Fruit fly (Drosophila melanogaster) whole organism, embryonic: Measurements from ENCODE around the gene TBC1d7.

ENCODE experiments used
- Adf1 ChIP-seq: fragments of 200-800 bp; sonication (Bioruptor generic); IDR thresholded peaks from 2 replicates; pipeline ENCODE4 v1.3.6; 2022; ENCODE audit warnings: missing biosample characterization, missing genetic modification characterization
- Awh ChIP-seq: fragments of 200-800 bp; sonication (Bioruptor generic); IDR thresholded peaks from 2 replicates; pipeline ENCODE4, ENCODE4 v1.3.6; 2022; ENCODE audit warnings: missing biosample characterization, missing genetic modification characterization
- Bgb ChIP-seq: fragments of 200-800 bp; sonication (Bioruptor generic); IDR thresholded peaks from 2 replicates; pipeline ENCODE4 v1.3.6; 2022; ENCODE audit warnings: missing biosample characterization, missing genetic modification characterization; ENCODE audit not compliant: partially characterized antibody
- CG1024 ChIP-seq: fragments of 200-800 bp; sonication (Bioruptor generic); IDR thresholded peaks from 2 replicates; pipeline ENCODE4 v1.3.6; 2022; ENCODE audit warnings: missing biosample characterization, missing genetic modification characterization
- CG11695 ChIP-seq: fragments of 200-800 bp; sonication (Bioruptor generic); IDR thresholded peaks from 3 replicates; pipeline ENCODE4 v1.3.6; 2022; ENCODE audit warnings: missing biosample characterization, missing genetic modification characterization
- CG12299 ChIP-seq: fragments of 200-800 bp; sonication (Bioruptor generic); optimal IDR thresholded peaks from 2 replicates; lab custom pipeline; 2018; ENCODE audit warnings: missing biosample characterization, mild to moderate bottlenecking, missing genetic modification characterization
- CG12769 ChIP-seq: fragments of 200-800 bp; sonication (Bioruptor generic); optimal IDR thresholded peaks from 2 replicates; lab custom pipeline; 2019; ENCODE audit warnings: missing biosample characterization, mild to moderate bottlenecking, missing genetic modification characterization, moderate library complexity
- CG14441 ChIP-seq: fragments of 200-800 bp; sonication (Bioruptor generic); IDR thresholded peaks from 2 replicates; pipeline ENCODE4 v1.3.6; 2022; ENCODE audit warnings: missing biosample characterization, missing genetic modification characterization
- CG14710 ChIP-seq: fragments of 200-800 bp; sonication (Bioruptor generic); optimal IDR thresholded peaks from 3 replicates; lab custom pipeline; 2019; ENCODE audit warnings: missing biosample characterization, mild to moderate bottlenecking, missing genetic modification characterization, moderate library complexity
- CG1603 ChIP-seq: fragments of 200-800 bp; sonication (Bioruptor generic); optimal IDR thresholded peaks from 2 replicates; lab custom pipeline; 2019; ENCODE audit warnings: missing biosample characterization, mild to moderate bottlenecking, missing genetic modification characterization, moderate library complexity
- CG3065 ChIP-seq: fragments of 200-800 bp; sonication (Bioruptor generic); optimal IDR thresholded peaks from 2 replicates; lab custom pipeline; 2016; ENCODE audit warnings: missing biosample characterization, missing genetic modification characterization
- CG31365 ChIP-seq: fragments of 200-800 bp; sonication (Bioruptor generic); optimal IDR thresholded peaks from 2 replicates; lab custom pipeline; 2018; ENCODE audit warnings: missing biosample characterization, mild to moderate bottlenecking, missing genetic modification characterization
- CG31388 ChIP-seq: fragments of 200-800 bp; sonication (Bioruptor generic); optimal IDR thresholded peaks from 2 replicates; lab custom pipeline; 2016; ENCODE audit warnings: missing biosample characterization, missing genetic modification characterization
- CG4617 ChIP-seq: fragments of 200-800 bp; sonication (Bioruptor generic); optimal IDR thresholded peaks from 3 replicates; lab custom pipeline; 2016; ENCODE audit warnings: missing biosample characterization, missing genetic modification characterization, borderline replicate concordance
- CG5953 ChIP-seq: fragments of 200-800 bp; sonication (Bioruptor generic); IDR thresholded peaks from 2 replicates; pipeline ENCODE4 v1.3.6; 2022; ENCODE audit warnings: missing biosample characterization, missing genetic modification characterization
- CG6813 ChIP-seq: fragments of 200-800 bp; sonication (Bioruptor generic); optimal IDR thresholded peaks from 2 replicates; lab custom pipeline; 2017; ENCODE audit warnings: missing biosample characterization, missing genetic modification characterization, mild to moderate bottlenecking, moderate library complexity, missing genetic modification reagents
- CG7745 ChIP-seq: fragments of 200-800 bp; sonication (Bioruptor generic); optimal IDR thresholded peaks from 2 replicates; lab custom pipeline; 2018; ENCODE audit warnings: missing biosample characterization, mild to moderate bottlenecking, missing genetic modification characterization, moderate library complexity
- CG7786 ChIP-seq: fragments of 200-800 bp; sonication (Bioruptor generic); optimal IDR thresholded peaks from 2 replicates; lab custom pipeline; 2016; ENCODE audit warnings: missing biosample characterization, missing genetic modification characterization
- CG7928 ChIP-seq: fragments of 200-800 bp; sonication (Bioruptor generic); optimal IDR thresholded peaks from 2 replicates; lab custom pipeline; 2017; ENCODE audit warnings: missing biosample characterization, mild to moderate bottlenecking, missing genetic modification characterization
- CG8089 ChIP-seq: fragments of 200-800 bp; sonication (Bioruptor generic); optimal IDR thresholded peaks from 3 replicates; lab custom pipeline; 2016; ENCODE audit warnings: missing biosample characterization, missing genetic modification characterization
- CG9932 ChIP-seq: fragments of 200-800 bp; sonication (Bioruptor generic); IDR thresholded peaks from 2 replicates; pipeline ENCODE4 v1.3.6; 2022; ENCODE audit warnings: missing biosample characterization, missing genetic modification characterization
- H15 ChIP-seq: fragments of 200-800 bp; sonication (Bioruptor generic); IDR thresholded peaks from 3 replicates; pipeline ENCODE4 v1.3.6; 2022; ENCODE audit warnings: missing biosample characterization, missing genetic modification characterization
- Hand ChIP-seq: fragments of 200-800 bp; sonication (Bioruptor generic); optimal IDR thresholded peaks from 2 replicates; lab custom pipeline; 2017; ENCODE audit warnings: mild to moderate bottlenecking, missing biosample characterization, missing genetic modification reagents, missing genetic modification characterization
- Hr39 ChIP-seq: fragments of >200 bp; optimal IDR thresholded peaks from 2 replicates; lab custom pipeline; 2017
- Meics ChIP-seq: fragments of 200-800 bp; sonication (Bioruptor generic); optimal IDR thresholded peaks from 2 replicates; lab custom pipeline; 2017; ENCODE audit warnings: missing biosample characterization, mild to moderate bottlenecking, missing genetic modification characterization
- NK7.1 ChIP-seq: fragments of 200-800 bp; sonication (Bioruptor generic); optimal IDR thresholded peaks from 3 replicates; lab custom pipeline; 2016; ENCODE audit warnings: missing biosample characterization, missing genetic modification characterization
- Optix ChIP-seq: fragments of 200-800 bp; sonication (Bioruptor generic); IDR thresholded peaks from 3 replicates; pipeline ENCODE4 v1.3.6; 2022; ENCODE audit warnings: missing biosample characterization, missing genetic modification characterization
- Sin3A ChIP-seq: fragments of >200 bp; optimal IDR thresholded peaks from 2 replicates; lab custom pipeline; 2018
- Sry-δ ChIP-seq: fragments of 200-800 bp; sonication (Bioruptor generic); optimal IDR thresholded peaks from 2 replicates; lab custom pipeline; 2016; ENCODE audit warnings: missing biosample characterization, missing genetic modification characterization
- Tbp ChIP-seq: fragments of >200 bp; optimal IDR thresholded peaks from 2 replicates; lab custom pipeline; 2018; ENCODE audit warnings: missing biosample characterization, missing genetic modification characterization
- ac ChIP-seq: fragments of 200-800 bp; sonication (Bioruptor generic); optimal IDR thresholded peaks from 3 replicates; lab custom pipeline; 2017; ENCODE audit warnings: missing biosample characterization, mild to moderate bottlenecking, missing genetic modification characterization
- aop ChIP-seq: fragments of 200-800 bp; sonication (Bioruptor generic); IDR thresholded peaks from 2 replicates; pipeline ENCODE4 v1.3.6; 2022; ENCODE audit warnings: missing biosample characterization, missing genetic modification characterization
- ara ChIP-seq: fragments of 200-800 bp; sonication (Bioruptor generic); IDR thresholded peaks from 2 replicates; pipeline ENCODE4 v1.3.6; 2022; ENCODE audit warnings: missing biosample characterization, missing genetic modification characterization
- ato ChIP-seq: fragments of 200-800 bp; sonication (Bioruptor generic); IDR thresholded peaks from 2 replicates; pipeline ENCODE4 v1.3.6; 2022; ENCODE audit warnings: missing biosample characterization, missing genetic modification characterization; ENCODE audit not compliant: partially characterized antibody
- dpn ChIP-seq, 2 experiments: fragments of 200-800 bp; sonication (Bioruptor generic); optimal IDR thresholded peaks; 3 replicates each; lab custom pipeline; 2016; ENCODE audit warnings: missing biosample characterization in 2 of 2, missing genetic modification characterization in 2 of 2
- dysf ChIP-seq: fragments of 200-800 bp; sonication (Bioruptor generic); IDR thresholded peaks from 3 replicates; pipeline ENCODE4 v1.3.6; 2022; ENCODE audit warnings: missing biosample characterization, missing genetic modification characterization
- en ChIP-seq: fragments of 200-800 bp; sonication (Bioruptor generic); optimal IDR thresholded peaks from 2 replicates; lab custom pipeline; 2016; ENCODE audit warnings: missing biosample characterization, missing genetic modification characterization
- fd64A ChIP-seq: fragments of 200-800 bp; sonication (Bioruptor generic); optimal IDR thresholded peaks from 3 replicates; lab custom pipeline; 2018; ENCODE audit warnings: missing biosample characterization, mild to moderate bottlenecking, missing genetic modification characterization
- gsb ChIP-seq: fragments of 200-800 bp; sonication (Bioruptor generic); IDR thresholded peaks from 2 replicates; pipeline ENCODE4 v1.3.6; 2022; ENCODE audit warnings: missing biosample characterization, missing genetic modification characterization
- ind ChIP-seq: fragments of 200-800 bp; sonication (Bioruptor generic); optimal IDR thresholded peaks from 3 replicates; lab custom pipeline; 2016; ENCODE audit warnings: missing biosample characterization, missing genetic modification characterization
- maf-S ChIP-seq: fragments of 200-800 bp; sonication (Bioruptor generic); optimal IDR thresholded peaks from 2 replicates; lab custom pipeline; 2016; ENCODE audit warnings: missing biosample characterization, missing genetic modification characterization
- nerfin-2 ChIP-seq: fragments of 200-800 bp; sonication (Bioruptor generic); IDR thresholded peaks from 2 replicates; pipeline ENCODE4 v1.3.6; 2022; ENCODE audit warnings: missing biosample characterization, missing genetic modification characterization; ENCODE audit not compliant: partially characterized antibody
- otp ChIP-seq: fragments of 200-800 bp; sonication (Bioruptor generic); IDR thresholded peaks from 3 replicates; pipeline ENCODE4, ENCODE4 v1.3.6; 2022; ENCODE audit warnings: missing biosample characterization, missing genetic modification characterization
- pb ChIP-seq: fragments of 200-800 bp; sonication (Bioruptor generic); optimal IDR thresholded peaks from 3 replicates; lab custom pipeline; 2016; ENCODE audit warnings: missing biosample characterization, missing genetic modification characterization
- ranshi ChIP-seq: fragments of 200-800 bp; sonication (Bioruptor generic); IDR thresholded peaks from 2 replicates; pipeline ENCODE4 v1.3.6; 2022; ENCODE audit warnings: missing biosample characterization, missing genetic modification characterization
- sna ChIP-seq: fragments of 200-800 bp; sonication (Bioruptor generic); IDR thresholded peaks from 2 replicates; pipeline ENCODE4 v1.3.6; 2022; ENCODE audit warnings: missing biosample characterization, missing genetic modification characterization; ENCODE audit not compliant: partially characterized antibody
- ssp ChIP-seq: fragments of 200-800 bp; sonication (Bioruptor generic); IDR thresholded peaks from 2 replicates; pipeline ENCODE4 v1.3.6; 2022; ENCODE audit warnings: missing biosample characterization, missing genetic modification characterization
- toy ChIP-seq: fragments of 200-800 bp; sonication (Bioruptor generic); IDR thresholded peaks from 2 replicates; pipeline ENCODE4 v1.3.6; 2022; ENCODE audit warnings: missing biosample characterization, missing genetic modification characterization
- tup ChIP-seq: fragments of 200-800 bp; sonication (Bioruptor generic); optimal IDR thresholded peaks from 2 replicates; lab custom pipeline; 2016; ENCODE audit warnings: missing biosample characterization, mild to moderate bottlenecking, missing genetic modification characterization, moderate library complexity
- wdn ChIP-seq: fragments of 200-800 bp; sonication (Bioruptor generic); IDR thresholded peaks from 2 replicates; pipeline ENCODE4 v1.3.6; 2022; ENCODE audit warnings: missing biosample characterization, missing genetic modification characterization

Gene TBC1d7

dm6 chr3R:24112320-24113069 lies 49.0 kb upstream of the TBC1d7 start, which contains the start of gene CG13605 (continued):
- TF ChIP-seq wdn (GFP tag; lab: Robert Waterston, UW) (0 out of 2 replicates have a peak, but pooled peaks have one; percentile 21), tup (no peak), Sin3A (lab: Kevin White, UChicago) (peak; percentile 34), NK7.1 (GFP tag; lab: Kevin White, UChicago) (no peak), ranshi (GFP tag; lab: Robert Waterston, UW) (peak; percentile 58; the same call in 1 of the 2 replicates), dysf (GFP tag; lab: Robert Waterston, UW) (peak; percentile 72), gsb (GFP tag; lab: Robert Waterston, UW) (peak; percentile 53), CG31388 (GFP tag; lab: Kevin White, UChicago) (no peak), otp (GFP tag; lab: Robert Waterston, UW) (no peak), CG7928 (peak; percentile 50), pb (GFP tag; lab: Kevin White, UChicago) (no peak), CG5953 (GFP tag; lab: Robert Waterston, UW) (no peak), CG7745 (tag; lab: Kevin White, UChicago) (peak; percentile 65), ato (GFP tag; lab: Robert Waterston, UW) (no peak), CG7786 (peak; percentile 54), Adf1 (0 out of 2 replicates have a peak, but pooled peaks have one; percentile 34), Meics (GFP tag; lab: Kevin White, UChicago) (peak; percentile 93), Sry-δ (peak; percentile 11), Optix (GFP tag; lab: Robert Waterston, UW) (peak; percentile 47; the same call in 1 of the 3 replicates), dpn (GFP tag; optimal IDR thresholded peaks at IDR 0.05; lab: Kevin White, UChicago) (peak; percentile 65 to 83), maf-S (GFP tag; lab: Kevin White, UChicago) (peak; percentile 57), CG1024 (GFP tag; lab: Robert Waterston, UW) (peak; percentile 12; the same call in 1 of the 2 replicates), toy (GFP tag; lab: Robert Waterston, UW) (no peak), Bgb (GFP tag; lab: Robert Waterston, UW) (peak; percentile 52), Hr39 (lab: Kevin White, UChicago) (no peak), CG31365 (tag; lab: Kevin White, UChicago) (no peak), ara (GFP tag; lab: Robert Waterston, UW) (peak; percentile 44; the same call in 1 of the 2 replicates), CG3065 (peak; percentile 3), CG1603 (tag; lab: Kevin White, UChicago) (peak; percentile 36), sna (no peak), nerfin-2 (GFP tag; lab: Robert Waterston, UW) (no peak), H15 (no peak), ac (GFP tag; lab: Kevin White, UChicago) (no peak), CG14710 (peak; percentile 62), aop (GFP tag; lab: Robert Waterston, UW) (peak; percentile 43; the same call in 1 of the 2 replicates), ssp (no peak), CG8089 (GFP tag; lab: Kevin White, UChicago) (no peak), Tbp (GFP tag; lab: Kevin White, UChicago) (no peak), CG14441 (GFP tag; lab: Robert Waterston, UW) (peak; percentile 72), CG9932 (GFP tag; lab: Robert Waterston, UW) (peak; percentile 81), Hand (peak; percentile 69), CG12769 (no peak), CG12299 (peak; percentile 63), Awh (GFP tag; lab: Robert Waterston, UW) (peak; percentile 37; the same call in 1 of the 2 replicates), fd64A (GFP tag; lab: Kevin White, UChicago) (no peak), CG6813 (GFP tag; lab: Kevin White, UChicago) (peak; percentile 78), en (GFP tag; lab: Kevin White, UChicago) (no peak), CG11695 (GFP tag; lab: Robert Waterston, UW) (peak; percentile 81), CG4617 (GFP tag; lab: Kevin White, UChicago) (peak; percentile 80), ind (GFP tag; lab: Kevin White, UChicago) (peak; percentile 76)
